Fruit fly (Drosophila melanogaster) S2 (cell line): ENCODE measurements around the gene CG31253.
"Not testable (repeated sequence)": the region's sequence is repeated elsewhere in the genome, so short reads cannot be mapped to it uniquely, and the experiment has no call there.

Source experiments
- CG8478 ChIP-seq: fragments of >200 bp; optimal IDR thresholded peaks from 2 replicates; lab custom pipeline; 2018
- CTCF ChIP-seq, 2 experiments: fragments of >200 bp; optimal IDR thresholded peaks; 2 replicates each; lab custom pipeline; 2018

- TF ChIP-seq CG8478 (lab: Kevin White, UChicago); CTCF (optimal IDR thresholded peaks at IDR 0.05; lab: Kevin White, UChicago): not testable (repeated sequence)
These were observed 2.7 kb upstream of the CG31253 start, which contains the start of the genes CG31131 and CG4849 for dm6 chr3R:27963119-27963518.
